Fruit fly (Drosophila melanogaster) whole organism, embryonic: ENCODE data around the gene HP5.

Source experiments
- Aef1 ChIP-seq: fragments of 200-800 bp; sonication (Bioruptor generic); IDR thresholded peaks from 3 replicates; pipeline ENCODE4 v1.3.6; 2022; ENCODE audit warnings: missing biosample characterization, missing genetic modification characterization
- BEAF-32 ChIP-seq: fragments of 200-800 bp; sonication (Bioruptor generic); optimal IDR thresholded peaks from 3 replicates; lab custom pipeline; 2017; ENCODE audit warnings: missing biosample characterization, missing genetic modification characterization, mild to moderate bottlenecking, moderate library complexity, missing genetic modification reagents
- CG10565 ChIP-seq: fragments of 200-800 bp; sonication (Bioruptor generic); optimal IDR thresholded peaks from 3 replicates; lab custom pipeline; 2016; ENCODE audit warnings: missing biosample characterization, mild to moderate bottlenecking, missing genetic modification characterization
- CG11456 ChIP-seq: fragments of 200-800 bp; sonication (Bioruptor generic); IDR thresholded peaks from 3 replicates; pipeline ENCODE4 v1.3.6; 2022; ENCODE audit warnings: missing biosample characterization, missing genetic modification characterization
- CG14050 ChIP-seq: fragments of 200-800 bp; sonication (Bioruptor generic); IDR thresholded peaks from 3 replicates; pipeline ENCODE4 v1.3.6; 2022; ENCODE audit warnings: missing biosample characterization, missing genetic modification characterization
- CG14441 ChIP-seq: fragments of 200-800 bp; sonication (Bioruptor generic); IDR thresholded peaks from 2 replicates; pipeline ENCODE4 v1.3.6; 2022; ENCODE audit warnings: missing biosample characterization, missing genetic modification characterization
- CG17359 ChIP-seq: fragments of 200-800 bp; sonication (Bioruptor generic); optimal IDR thresholded peaks from 3 replicates; lab custom pipeline; 2018; ENCODE audit warnings: missing biosample characterization, mild to moderate bottlenecking, missing genetic modification characterization, moderate library complexity
- CG18599 ChIP-seq: fragments of 200-800 bp; sonication (Bioruptor generic); optimal IDR thresholded peaks from 3 replicates; lab custom pipeline; 2017; ENCODE audit warnings: missing biosample characterization, missing genetic modification characterization, mild to moderate bottlenecking, moderate library complexity, missing genetic modification reagents
- CG2875 ChIP-seq: fragments of 200-800 bp; sonication (Bioruptor generic); optimal IDR thresholded peaks from 2 replicates; lab custom pipeline; 2017; ENCODE audit warnings: missing biosample characterization, mild to moderate bottlenecking, missing genetic modification characterization, missing genetic modification reagents
- CG31441 ChIP-seq: fragments of 200-800 bp; sonication (Bioruptor generic); IDR thresholded peaks from 2 replicates; pipeline ENCODE4 v1.3.6; 2022; ENCODE audit warnings: missing biosample characterization, missing genetic modification characterization
- CG32532 ChIP-seq: fragments of 200-800 bp; sonication (Bioruptor generic); IDR thresholded peaks from 2 replicates; pipeline ENCODE4 v1.3.6; 2022; ENCODE audit warnings: missing biosample characterization, missing genetic modification characterization
- CG3726 ChIP-seq: fragments of 200-800 bp; sonication (Bioruptor generic); IDR thresholded peaks from 3 replicates; pipeline ENCODE4, ENCODE4 v1.3.6; 2022; ENCODE audit warnings: missing biosample characterization, missing genetic modification characterization
- CG4820 ChIP-seq: fragments of 200-800 bp; sonication (Bioruptor generic); optimal IDR thresholded peaks from 3 replicates; lab custom pipeline; 2016; ENCODE audit warnings: missing biosample characterization, missing genetic modification characterization
- CG6272 ChIP-seq: fragments of 200-800 bp; sonication (Bioruptor generic); IDR thresholded peaks from 2 replicates; pipeline ENCODE4 v1.3.6; 2022; ENCODE audit warnings: missing biosample characterization, missing genetic modification characterization
- CG7556 ChIP-seq: fragments of 200-800 bp; sonication (Bioruptor generic); optimal IDR thresholded peaks from 2 replicates; lab custom pipeline; 2017; ENCODE audit warnings: missing biosample characterization, mild to moderate bottlenecking, missing genetic modification characterization
- CG9215 ChIP-seq: fragments of 200-800 bp; sonication (Bioruptor generic); IDR thresholded peaks from 2 replicates; pipeline ENCODE4 v1.3.6; 2022; ENCODE audit warnings: missing biosample characterization, missing genetic modification characterization
- Dbx ChIP-seq: fragments of 200-800 bp; sonication (Bioruptor generic); IDR thresholded peaks from 3 replicates; pipeline ENCODE4 v1.3.6; 2022; ENCODE audit warnings: missing biosample characterization, missing genetic modification characterization
- Dll ChIP-seq: fragments of 200-800 bp; sonication (Bioruptor generic); IDR thresholded peaks from 4 replicates; pipeline ENCODE4 v1.3.6; 2022; ENCODE audit warnings: missing biosample characterization, missing genetic modification characterization; ENCODE audit not compliant: partially characterized antibody
- E2f2 ChIP-seq: fragments of 200-800 bp; sonication (Bioruptor generic); IDR thresholded peaks from 2 replicates; pipeline ENCODE4 v1.3.6; 2022; ENCODE audit warnings: missing biosample characterization, missing genetic modification characterization
- HLHmδ ChIP-seq: fragments of 200-800 bp; sonication (Bioruptor generic); optimal IDR thresholded peaks from 2 replicates; lab custom pipeline; 2018; ENCODE audit warnings: missing biosample characterization, mild to moderate bottlenecking, missing genetic modification characterization, moderate library complexity
- Hr51 ChIP-seq, 2 experiments: fragments of 200-800 bp; sonication (Bioruptor generic); optimal IDR thresholded peaks; 2 replicates in 1 of 2; 3 replicates in 1 of 2; lab custom pipeline; 2016 to 2018; ENCODE audit warnings: missing biosample characterization in 2 of 2, missing genetic modification characterization in 2 of 2, mild to moderate bottlenecking in 1 of 2, moderate library complexity in 1 of 2
- MTF-1 ChIP-seq: fragments of 200-800 bp; sonication (Bioruptor generic); optimal IDR thresholded peaks from 2 replicates; lab custom pipeline; 2018; ENCODE audit warnings: missing biosample characterization, mild to moderate bottlenecking, missing genetic modification characterization, borderline replicate concordance
- Nf-YA ChIP-seq: fragments of 200-800 bp; sonication (Bioruptor generic); IDR thresholded peaks from 2 replicates; pipeline ENCODE4 v1.3.6; 2022; ENCODE audit warnings: missing biosample characterization, missing genetic modification characterization
- Optix ChIP-seq: fragments of 200-800 bp; sonication (Bioruptor generic); IDR thresholded peaks from 3 replicates; pipeline ENCODE4 v1.3.6; 2022; ENCODE audit warnings: missing biosample characterization, missing genetic modification characterization
- Pdp1 ChIP-seq, 2 experiments: fragments of 200-800 bp; sonication (Bioruptor generic); optimal IDR thresholded peaks; 3 replicates each; lab custom pipeline; 2016; ENCODE audit warnings: missing biosample characterization in 2 of 2, missing genetic modification characterization in 2 of 2, mild to moderate bottlenecking in 1 of 2, moderate library complexity in 1 of 2
- Ptx1 ChIP-seq: fragments of 200-800 bp; sonication (Bioruptor generic); IDR thresholded peaks from 2 replicates; pipeline ENCODE4 v1.3.6; 2022; ENCODE audit warnings: missing biosample characterization, missing genetic modification characterization
- al ChIP-seq: fragments of 200-800 bp; sonication (Bioruptor generic); IDR thresholded peaks from 2 replicates; pipeline ENCODE4 v1.3.6; 2022; ENCODE audit warnings: missing biosample characterization, missing genetic modification characterization
- ato ChIP-seq: fragments of 200-800 bp; sonication (Bioruptor generic); IDR thresholded peaks from 2 replicates; pipeline ENCODE4 v1.3.6; 2022; ENCODE audit warnings: missing biosample characterization, missing genetic modification characterization; ENCODE audit not compliant: partially characterized antibody
- bsh ChIP-seq, 2 experiments: fragments of 200-800 bp; sonication (Bioruptor generic); optimal IDR thresholded peaks; 2 replicates each; lab custom pipeline; 2017 to 2018; ENCODE audit warnings: mild to moderate bottlenecking in 2 of 2, missing biosample characterization in 2 of 2, missing genetic modification characterization in 2 of 2, moderate library complexity in 1 of 2
- croc ChIP-seq: fragments of 200-800 bp; sonication (Bioruptor generic); conservative IDR thresholded peaks from 3 replicates; pipeline ENCODE4 v1.3.6; 2022; ENCODE audit warnings: missing biosample characterization, missing genetic modification characterization
- crp ChIP-seq, 2 experiments: fragments of 200-800 bp; sonication (Bioruptor generic); optimal IDR thresholded peaks; 2 replicates in 1 of 2; 3 replicates in 1 of 2; lab custom pipeline; 2017; ENCODE audit warnings: missing biosample characterization in 2 of 2, missing genetic modification characterization in 2 of 2, mild to moderate bottlenecking in 1 of 2, moderate library complexity in 1 of 2
- danr ChIP-seq: fragments of 200-800 bp; sonication (Bioruptor generic); IDR thresholded peaks from 2 replicates; pipeline ENCODE4 v1.3.6; 2022; ENCODE audit warnings: missing biosample characterization, missing genetic modification characterization
- gem ChIP-seq: fragments of 200-800 bp; sonication (Bioruptor generic); optimal IDR thresholded peaks from 2 replicates; lab custom pipeline; 2019; ENCODE audit warnings: missing biosample characterization, mild to moderate bottlenecking, missing genetic modification characterization, moderate library complexity
- hkb ChIP-seq, 2 experiments: fragments of 200-800 bp in 1 of 2; fragments of >200 bp in 1 of 2; sonication (Bioruptor generic) in 1 of 2; IDR thresholded peaks in 1 of 2; optimal IDR thresholded peaks in 1 of 2; 2 replicates each; pipeline versions ENCODE4 v1.3.6 to Lab custom; 2017 to 2022; ENCODE audit warnings: missing biosample characterization in 1 of 2, missing genetic modification characterization in 1 of 2
- klu ChIP-seq: fragments of 200-800 bp; sonication (Bioruptor generic); IDR thresholded peaks from 2 replicates; pipeline ENCODE4 v1.3.6; 2022; ENCODE audit warnings: missing biosample characterization, missing genetic modification characterization
- kni ChIP-seq: fragments of 200-800 bp; sonication (Bioruptor generic); optimal IDR thresholded peaks from 3 replicates; lab custom pipeline; 2017; ENCODE audit warnings: mild to moderate bottlenecking, missing biosample characterization, missing genetic modification reagents, missing genetic modification characterization
- maf-S ChIP-seq: fragments of 200-800 bp; sonication (Bioruptor generic); optimal IDR thresholded peaks from 2 replicates; lab custom pipeline; 2016; ENCODE audit warnings: missing biosample characterization, missing genetic modification characterization
- nerfin-1 ChIP-seq: fragments of 200-800 bp; sonication (Bioruptor generic); optimal IDR thresholded peaks from 3 replicates; lab custom pipeline; 2019; ENCODE audit warnings: missing biosample characterization, mild to moderate bottlenecking, missing genetic modification characterization, moderate library complexity
- prd ChIP-seq, 3 experiments: fragments of >200 bp in 2 of 3; fragments of 200-800 bp in 1 of 3; sonication (Bioruptor generic) in 1 of 3; optimal IDR thresholded peaks in 2 of 3; IDR thresholded peaks in 1 of 3; 2 replicates in 2 of 3; 3 replicates in 1 of 3; pipeline versions ENCODE4 v1.3.6 to Lab custom; 2017 to 2022; ENCODE audit warnings: missing biosample characterization in 1 of 3, missing genetic modification characterization in 1 of 3
- scrt ChIP-seq: fragments of 200-800 bp; sonication (Bioruptor generic); optimal IDR thresholded peaks from 2 replicates; lab custom pipeline; 2018; ENCODE audit warnings: missing biosample characterization, mild to moderate bottlenecking, missing genetic modification characterization, moderate library complexity
- sens ChIP-seq: fragments of 200-800 bp; sonication (Bioruptor generic); peaks from one replicate; lab custom pipeline; 2016; ENCODE audit warnings: missing biosample characterization, missing genetic modification characterization
- slbo ChIP-seq: fragments of 200-800 bp; sonication (Bioruptor generic); IDR thresholded peaks from 2 replicates; pipeline ENCODE4 v1.3.6; 2022; ENCODE audit warnings: missing biosample characterization, missing genetic modification characterization
- ssp ChIP-seq: fragments of 200-800 bp; sonication (Bioruptor generic); IDR thresholded peaks from 2 replicates; pipeline ENCODE4 v1.3.6; 2022; ENCODE audit warnings: missing biosample characterization, missing genetic modification characterization
- usp ChIP-seq: fragments of >200 bp; optimal IDR thresholded peaks from 2 replicates; lab custom pipeline; 2017; ENCODE audit warnings: missing biosample characterization, missing genetic modification characterization
- wdn ChIP-seq: fragments of 200-800 bp; sonication (Bioruptor generic); IDR thresholded peaks from 2 replicates; pipeline ENCODE4 v1.3.6; 2022; ENCODE audit warnings: missing biosample characterization, missing genetic modification characterization
- zf30C ChIP-seq: fragments of 200-800 bp; sonication (Bioruptor generic); optimal IDR thresholded peaks from 3 replicates; lab custom pipeline; 2018; ENCODE audit warnings: missing biosample characterization, mild to moderate bottlenecking, missing genetic modification characterization

Gene HP5

dm6 chrX:11466757-11467156 lies 12.2 kb downstream of the HP5 start (continued):
- TF ChIP-seq Hr51 (GFP tag; optimal IDR thresholded peaks at IDR 0.05; lab: Kevin White, UChicago) (peak in 1 of 2 experiments; percentile 34), Dll (no peak), slbo (GFP tag; lab: Robert Waterston, UW) (peak; percentile 49), crp (GFP tag; optimal IDR thresholded peaks at IDR 0.05; lab: Kevin White, UChicago) (no peak), CG4820 (GFP tag; lab: Kevin White, UChicago) (no peak), CG17359 (tag; lab: Kevin White, UChicago) (peak; percentile 27), wdn (GFP tag; lab: Robert Waterston, UW) (0 out of 2 replicates have a peak, but pooled peaks have one; percentile 32), maf-S (no peak), CG3726 (GFP tag; lab: Robert Waterston, UW) (no peak), Aef1 (GFP tag; lab: Robert Waterston, UW) (peak; percentile 11; the same call in 1 of the 3 replicates), ssp (0 out of 2 replicates have a peak, but pooled peaks have one; percentile 10), gem (tag; lab: Kevin White, UChicago) (peak; percentile 32), Pdp1 (GFP tag; optimal IDR thresholded peaks at IDR 0.05; lab: Kevin White, UChicago) (peak in 1 of 2 experiments; percentile 9), Dbx (no peak)

- peak; percentile 61; the same call in 1 of the 3 replicates for TF ChIP-seq CG11456 (GFP tag; lab: Robert Waterston, UW)
- TF ChIP-seq ato = no peak
- TF ChIP-seq CG7556 (GFP tag; lab: Kevin White, UChicago) = no peak
- TF ChIP-seq slbo (GFP tag; lab: Robert Waterston, UW) = peak; percentile 56
- peak in 1 of 2 experiments; percentile 3 for TF ChIP-seq Hr51 (GFP tag; optimal IDR thresholded peaks at IDR 0.05; lab: Kevin White, UChicago)
- peak; percentile 27 for TF ChIP-seq CG18599
- TF ChIP-seq danr (GFP tag; lab: Robert Waterston, UW) = no peak
- TF ChIP-seq CG14441 (GFP tag; lab: Robert Waterston, UW) = peak; percentile 52
- TF ChIP-seq usp (GFP tag; lab: Kevin White, UChicago) = no peak
- TF ChIP-seq nerfin-1 (tag; lab: Kevin White, UChicago) = no peak
- TF ChIP-seq al = peak; percentile 14; the same call in 1 of the 2 replicates
- TF ChIP-seq CG10565 (GFP tag; lab: Kevin White, UChicago) = no peak
- TF ChIP-seq klu (GFP tag; lab: Robert Waterston, UW) = no peak
- peak; percentile 34; the same call in 1 of the 2 replicates for TF ChIP-seq CG32532
- TF ChIP-seq Dll = peak; percentile 55; the same call in 2 of the 4 replicates
- no peak for TF ChIP-seq kni (GFP tag; lab: Kevin White, UChicago)
- peak; percentile 36; the same call in 1 of the 2 replicates for TF ChIP-seq CG9215
- TF ChIP-seq CG14050 = 0 out of 3 replicates have a peak, but pooled peaks have one; percentile 10
- no peak for TF ChIP-seq scrt (GFP tag; lab: Kevin White, UChicago)
- no peak for TF ChIP-seq croc (GFP tag; lab: Robert Waterston, UW)
- peak; percentile 40 for TF ChIP-seq BEAF-32
- no peak for TF ChIP-seq zf30C
- peak; percentile 60 for TF ChIP-seq Ptx1 (GFP tag; lab: Robert Waterston, UW)
- TF ChIP-seq CG2875 (GFP tag; lab: Kevin White, UChicago) = no peak
- peak; percentile 23; the same call in 1 of the 2 replicates for TF ChIP-seq E2f2 (GFP tag; lab: Robert Waterston, UW)
- TF ChIP-seq HLHmδ = no peak
- 0 out of 2 replicates have a peak, but pooled peaks have one; percentile 24 for TF ChIP-seq Nf-YA
- TF ChIP-seq CG31441 = 0 out of 2 replicates have a peak, but pooled peaks have one; percentile 18
- TF ChIP-seq MTF-1 (GFP tag; lab: Kevin White, UChicago) = no peak
- TF ChIP-seq sens = no peak
- TF ChIP-seq prd (optimal IDR thresholded peaks at IDR 0.05; lab: Kevin White, UChicago) = no peak
- TF ChIP-seq prd (GFP tag; IDR thresholded peaks at IDR 0.05; lab: Robert Waterston, UW) = peak; percentile 56; the same call in 2 of the 3 replicates
- no peak for TF ChIP-seq hkb (optimal IDR thresholded peaks at IDR 0.05; lab: Kevin White, UChicago)
- TF ChIP-seq hkb (GFP tag; IDR thresholded peaks at IDR 0.05; lab: Robert Waterston, UW) = peak; percentile 47; the same call in 1 of the 2 replicates
- TF ChIP-seq CG6272 = peak; percentile 31; the same call in 1 of the 2 replicates
- no peak for TF ChIP-seq Optix (GFP tag; lab: Robert Waterston, UW)
- TF ChIP-seq bsh (GFP tag; optimal IDR thresholded peaks at IDR 0.05; lab: Kevin White, UChicago) = peak in 1 of 2 experiments; percentile 18
These were observed 13.7 kb downstream of the HP5 start for dm6 chrX:11468304-11468703.
